Worm (Caenorhabditis elegans) whole organism, early embryonic: ENCODE measurements around the gene Y54G2A.41.

Experiments
- F13C5.2 ChIP-seq: sonication (generic microtip); optimal IDR thresholded peaks from 2 replicates; lab custom pipeline; 2017; ENCODE audit warnings: mild to moderate bottlenecking, missing genetic modification characterization, inconsistent platforms, missing compliant biosample characterization
- ama-1 ChIP-seq: fragments of 150-350 bp; optimal IDR thresholded peaks from 2 replicates; lab custom pipeline; 2014
- ceh-36 ChIP-seq: sonication (generic microtip); optimal IDR thresholded peaks from 2 replicates; lab custom pipeline; 2016; ENCODE audit warnings: missing genetic modification characterization, inconsistent platforms, missing compliant biosample characterization
- flt-1 ChIP-seq: fragments of 200-800 bp; sonication (Bioruptor generic); IDR thresholded peaks from 2 replicates; pipeline ENCODE4 v1.3.6; 2022; ENCODE audit warnings: missing genetic modification characterization, missing compliant biosample characterization
- hmg-4 ChIP-seq: fragments of 200-800 bp; sonication (Bioruptor generic); optimal IDR thresholded peaks from 2 replicates; lab custom pipeline; 2018; ENCODE audit warnings: mild to moderate bottlenecking, missing genetic modification characterization, missing compliant biosample characterization
- hnd-1 ChIP-seq: sonication (generic microtip); optimal IDR thresholded peaks from 2 replicates; lab custom pipeline; 2016; ENCODE audit warnings: missing genetic modification characterization, missing compliant biosample characterization
- sea-1 ChIP-seq: fragments of 200-800 bp; sonication (Bioruptor generic); conservative IDR thresholded peaks from 2 replicates; pipeline ENCODE4 v1.3.6; 2022; ENCODE audit warnings: missing genetic modification characterization, missing compliant biosample characterization
- tbx-11 ChIP-seq: fragments of 200-800 bp; sonication (Bioruptor generic); IDR thresholded peaks from 2 replicates; pipeline ENCODE4 v1.3.6; 2022; ENCODE audit warnings: missing genetic modification characterization, missing compliant biosample characterization
- tra-4 ChIP-seq: sonication (generic microtip); optimal IDR thresholded peaks from 2 replicates; lab custom pipeline; 2017; ENCODE audit warnings: missing genetic modification characterization, missing compliant biosample characterization

DNA sequence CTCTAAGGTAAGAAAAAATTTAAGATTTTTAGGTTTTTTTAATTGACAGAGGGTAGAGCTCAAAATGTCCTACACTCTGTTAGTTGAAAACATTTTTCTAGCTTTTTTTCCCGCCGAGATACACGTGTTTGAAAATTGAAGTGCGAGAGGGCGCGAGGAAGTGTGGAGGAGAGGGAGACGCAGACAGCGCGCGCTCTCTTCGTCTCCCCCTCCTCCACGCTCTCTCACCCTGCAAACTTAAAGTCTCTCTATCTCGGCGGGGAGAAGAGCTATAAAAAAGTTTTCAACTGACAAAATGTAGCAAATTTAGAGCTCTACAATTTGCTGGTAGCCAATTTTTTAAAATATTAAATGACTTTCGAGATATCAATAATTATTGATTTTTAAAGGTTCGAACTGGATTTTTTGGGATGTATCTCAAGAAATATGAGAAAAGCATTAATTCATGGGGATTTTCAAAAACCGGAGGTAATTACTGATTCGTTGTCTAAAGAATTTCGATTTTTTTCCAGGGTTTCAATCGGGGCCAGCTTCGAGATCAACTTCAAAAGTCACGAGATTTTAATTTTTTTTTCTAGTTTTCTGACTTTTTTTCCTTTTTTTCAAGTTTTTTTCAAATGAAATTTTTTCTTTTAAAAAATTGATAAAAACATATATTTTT is 13.5 kb downstream of the Y54G2A.41 start:
- no peak for TF ChIP-seq ama-1 (lab: Kevin White, UChicago)
- TF ChIP-seq hnd-1 (tag; lab: Kevin White, UChicago) = no peak
- no peak for TF ChIP-seq ceh-36 (tag; lab: Kevin White, UChicago)
- TF ChIP-seq tbx-11 (GFP tag; lab: Robert Waterston, UW) = no peak
- TF ChIP-seq F13C5.2 = no peak
- TF ChIP-seq flt-1 = no peak
- no peak for TF ChIP-seq hmg-4
- TF ChIP-seq tra-4 (tag; lab: Kevin White, UChicago) = no peak
- no peak for TF ChIP-seq sea-1 (GFP tag; lab: Robert Waterston, UW)
